Fruit fly (Drosophila melanogaster): ENCODE measurements around the gene Oatp33Eb.

Gene Oatp33Eb

dm6 chr2L:12435428-12435827 lies 12.9 kb upstream of the Oatp33Eb start:
- TF ChIP-seq CG17801 (GFP tag; optimal IDR thresholded peaks at IDR 0.05; ENCODE audit: partially characterized antibody): no peak

dm6 chr2L:12435976-12436771 lies 12.1 kb upstream of the Oatp33Eb start:
- TF ChIP-seq CG17801 (GFP tag; optimal IDR thresholded peaks at IDR 0.05; ENCODE audit: partially characterized antibody): no peak

- no peak for TF ChIP-seq CG17801 (GFP tag; optimal IDR thresholded peaks at IDR 0.05; ENCODE audit: partially characterized antibody)
Measured at dm6 chr2L:12445743-12446142, 2.5 kb upstream of the Oatp33Eb start, which contains the start of gene Oatp33Ea. Gene Oatp33Ea, minus strand, starts transcription at chr2L:12445924.

- no peak for TF ChIP-seq CG17801 (GFP tag; optimal IDR thresholded peaks at IDR 0.05; ENCODE audit: partially characterized antibody)
Measured at dm6 chr2L:12453192-12453800, 5.0 kb downstream of the Oatp33Eb start, which contains the start of gene CG5418. Gene CG5418, minus strand, starts transcription at chr2L:12453242.

dm6 chr2L:12455049-12455448 lies 6.8 kb downstream of the Oatp33Eb start:
- TF ChIP-seq CG17801 (GFP tag; optimal IDR thresholded peaks at IDR 0.05; ENCODE audit: partially characterized antibody): peak; percentile 23

- TF ChIP-seq CG17801 (GFP tag; optimal IDR thresholded peaks at IDR 0.05; ENCODE audit: partially characterized antibody): no peak
Measured at dm6 chr2L:12455750-12456149, 7.5 kb downstream of the Oatp33Eb start.

dm6 chr2L:12457201-12457600 lies 8.9 kb downstream of the Oatp33Eb start:
- no peak for TF ChIP-seq CG17801 (GFP tag; optimal IDR thresholded peaks at IDR 0.05; ENCODE audit: partially characterized antibody)

dm6 chr2L:12457715-12458114 lies 9.4 kb downstream of the Oatp33Eb start:
- no peak for TF ChIP-seq CG17801 (GFP tag; optimal IDR thresholded peaks at IDR 0.05; ENCODE audit: partially characterized antibody)

- TF ChIP-seq CG17801 (GFP tag; optimal IDR thresholded peaks at IDR 0.05; ENCODE audit: partially characterized antibody): no peak
Measured at dm6 chr2L:12459191-12459590, 10.9 kb downstream of the Oatp33Eb start.

dm6 chr2L:12459841-12460240 lies 11.6 kb downstream of the Oatp33Eb start:
- TF ChIP-seq CG17801 (GFP tag; optimal IDR thresholded peaks at IDR 0.05; ENCODE audit: partially characterized antibody): no peak

- TF ChIP-seq CG17801 (GFP tag; optimal IDR thresholded peaks at IDR 0.05; ENCODE audit: partially characterized antibody): peak; percentile 31
Measured at dm6 chr2L:12460767-12461739, 12.8 kb downstream of the Oatp33Eb start.

dm6 chr2L:12463037-12463436 lies 14.8 kb downstream of the Oatp33Eb start:
- no peak for TF ChIP-seq CG17801 (GFP tag; optimal IDR thresholded peaks at IDR 0.05; ENCODE audit: partially characterized antibody)

- no peak for TF ChIP-seq CG17801 (GFP tag; optimal IDR thresholded peaks at IDR 0.05; ENCODE audit: partially characterized antibody)
Measured at dm6 chr2L:12464065-12464464, 15.8 kb downstream of the Oatp33Eb start.

- no peak for TF ChIP-seq CG17801 (GFP tag; optimal IDR thresholded peaks at IDR 0.05; ENCODE audit: partially characterized antibody)
Measured at dm6 chr2L:12465164-12466011, 17.1 kb downstream of the Oatp33Eb start.
